Fruit fly (Drosophila melanogaster): ENCODE data around the gene Cdk7.

Cdk7 gene

dm6 chrX:5289692-5290091 is 19.1 kb downstream of the Cdk7 start:
- no peak for TF ChIP-seq CG8119 (GFP tag; IDR thresholded peaks at IDR 0.05)
- no peak for TF ChIP-seq CG8632 (GFP tag; optimal IDR thresholded peaks at IDR 0.05)
- TF ChIP-seq esn (GFP tag; optimal IDR thresholded peaks at IDR 0.05): no peak
- TF ChIP-seq Hr39 (GFP tag; optimal IDR thresholded peaks at IDR 0.05): peak; percentile 8
- no peak for TF ChIP-seq spab (GFP tag; optimal IDR thresholded peaks at IDR 0.05)
- TF ChIP-seq dac (GFP tag; optimal IDR thresholded peaks at IDR 0.05): no peak
- no peak for TF ChIP-seq salr (GFP tag; optimal IDR thresholded peaks at IDR 0.05)
- TF ChIP-seq CG10631 (GFP tag; optimal IDR thresholded peaks at IDR 0.05): no peak
- no peak for TF ChIP-seq CG4318 (GFP tag; optimal IDR thresholded peaks at IDR 0.05)
- no peak for TF ChIP-seq acj6 (GFP tag; optimal IDR thresholded peaks at IDR 0.05)
- no peak for TF ChIP-seq CG9139 (GFP tag; optimal IDR thresholded peaks at IDR 0.05)
- TF ChIP-seq cyc (GFP tag; optimal IDR thresholded peaks at IDR 0.05): peak; percentile 9
- TF ChIP-seq Hr38 (GFP tag; optimal IDR thresholded peaks at IDR 0.05): no peak
- no peak for TF ChIP-seq Hr4 (GFP tag; optimal IDR thresholded peaks at IDR 0.05)
- TF ChIP-seq topi (GFP tag; optimal IDR thresholded peaks at IDR 0.05): no peak
- TF ChIP-seq eg (GFP tag; IDR thresholded peaks at IDR 0.05): no peak

DNA sequence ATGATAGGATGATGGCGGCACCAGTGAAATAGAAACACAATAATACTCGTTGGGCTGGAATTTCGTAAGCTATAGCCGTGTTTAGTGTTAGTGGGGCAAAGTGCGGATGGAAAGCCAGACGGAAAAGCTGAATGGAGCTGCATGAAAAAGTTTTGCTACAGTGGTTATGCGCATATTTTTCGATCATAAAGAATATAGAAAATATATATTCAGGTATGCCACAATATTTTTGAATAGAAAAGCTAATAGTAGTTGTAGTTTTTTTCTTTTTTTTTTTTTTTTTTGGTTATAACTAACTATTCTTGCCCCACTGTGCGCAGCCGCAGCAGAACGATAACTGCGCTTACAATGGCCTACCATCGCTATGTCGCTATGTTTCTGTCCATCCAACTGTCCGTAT is 22.3 kb downstream of the Cdk7 start:
- no peak for TF ChIP-seq fd85E (GFP tag; optimal IDR thresholded peaks at IDR 0.05)
- no peak for TF ChIP-seq CG4318 (GFP tag; optimal IDR thresholded peaks at IDR 0.05)
- TF ChIP-seq CG31627 (GFP tag; optimal IDR thresholded peaks at IDR 0.05): no peak

- peak; percentile 36 for TF ChIP-seq svp (GFP tag)
- no peak for TF ChIP-seq cyc (GFP tag; optimal IDR thresholded peaks at IDR 0.05)
Measured at dm6 chrX:5285835-5286234, 22.9 kb downstream of the Cdk7 start.

Measured in whole organism, prepupa.